Worm (Caenorhabditis elegans) whole organism, early embryonic: ENCODE data around the gene Y60A9.1.

Experiments
- aly-1 ChIP-seq: sonication (generic microtip); optimal IDR thresholded peaks from 2 replicates; lab custom pipeline; 2016; ENCODE audit warnings: missing genetic modification characterization, missing compliant biosample characterization
- ama-1 ChIP-seq: fragments of 150-350 bp; optimal IDR thresholded peaks from 2 replicates; lab custom pipeline; 2014
- flt-1 ChIP-seq: fragments of 200-800 bp; sonication (Bioruptor generic); IDR thresholded peaks from 2 replicates; pipeline ENCODE4 v1.3.6; 2022; ENCODE audit warnings: missing genetic modification characterization, missing compliant biosample characterization
- sea-1 ChIP-seq: fragments of 200-800 bp; sonication (Bioruptor generic); conservative IDR thresholded peaks from 2 replicates; pipeline ENCODE4 v1.3.6; 2022; ENCODE audit warnings: missing genetic modification characterization, missing compliant biosample characterization

DNA sequence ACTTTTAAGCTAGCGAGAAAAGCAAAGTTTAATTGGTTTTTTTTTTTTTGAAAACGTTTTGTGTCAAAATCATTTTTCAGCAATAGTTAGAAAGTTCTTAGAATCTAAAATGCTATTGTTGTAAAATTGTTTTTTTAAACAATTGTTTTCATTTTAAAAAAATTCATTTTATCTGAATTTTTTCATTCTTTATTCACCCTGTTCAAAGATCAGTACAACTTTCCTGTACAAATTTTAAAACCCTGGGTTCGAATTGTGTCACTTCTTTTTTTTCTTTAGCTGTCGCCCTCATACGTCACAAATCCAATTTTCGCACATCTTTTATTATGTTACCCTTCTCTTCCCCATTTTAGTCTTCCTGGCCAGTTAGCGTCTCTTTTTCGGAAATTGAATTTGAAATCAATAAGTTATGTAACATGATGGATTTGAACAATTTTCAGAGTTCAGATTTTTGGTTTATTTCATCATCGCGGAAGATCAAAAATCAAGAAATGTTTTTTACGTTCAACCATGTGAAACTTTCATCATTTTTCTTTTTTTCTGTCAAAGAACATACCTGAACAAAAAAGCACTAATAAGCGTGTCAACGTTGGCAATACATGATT is 38.4 kb downstream of the Y60A9.1 start:
- no peak for TF ChIP-seq flt-1 (GFP tag; lab: Robert Waterston, UW)
- TF ChIP-seq ama-1 (lab: Kevin White, UChicago): no peak
- no peak for TF ChIP-seq aly-1
- no peak for TF ChIP-seq sea-1 (GFP tag; lab: Robert Waterston, UW)
